Fruit fly (Drosophila melanogaster): ENCODE results near the gene odd.

The odd gene

DNA sequence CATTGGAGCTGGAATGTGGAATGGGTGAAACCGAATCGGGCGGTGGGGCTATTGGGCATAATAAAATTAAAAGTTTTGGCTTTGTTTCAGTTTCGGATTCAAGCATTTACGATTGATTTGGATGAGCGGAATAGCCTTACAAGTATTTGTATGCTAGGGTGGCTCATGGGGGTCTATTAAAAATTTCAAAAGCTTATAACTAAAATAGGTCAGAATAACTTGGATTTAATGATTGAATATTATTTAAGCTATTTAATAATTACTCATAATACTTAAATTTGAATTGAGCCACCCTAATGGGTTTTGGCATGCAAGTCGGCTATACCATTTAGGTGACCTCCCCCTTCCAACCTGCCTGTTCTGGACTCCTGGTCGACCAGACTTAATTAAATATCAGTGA is 46.9 kb downstream of the odd start:
- TF ChIP-seq brk (GFP tag; optimal IDR thresholded peaks at IDR 0.05), result no peak
- peak in 1 of 2 experiments; percentile 54 for TF ChIP-seq foxo (GFP tag; optimal IDR thresholded peaks at IDR 0.05)
- TF ChIP-seq Hnf4 (GFP tag; optimal IDR thresholded peaks at IDR 0.05), result peak; percentile 46
- TF ChIP-seq OdsH (GFP tag; optimal IDR thresholded peaks at IDR 0.05), result peak; percentile 68
- TF ChIP-seq pan (optimal IDR thresholded peaks at IDR 0.05), result no peak
- no peak for TF ChIP-seq dl (GFP tag; optimal IDR thresholded peaks at IDR 0.05; ENCODE audit: insufficient read depth in 1 of 2, partially characterized antibody in 2 of 2)
- TF ChIP-seq Abd-B (GFP tag; optimal IDR thresholded peaks at IDR 0.05), result no peak
- no peak for TF ChIP-seq sv (GFP tag; optimal IDR thresholded peaks at IDR 0.05)
- no peak for TF ChIP-seq CrebA (GFP tag; optimal IDR thresholded peaks at IDR 0.05; ENCODE audit: borderline replicate concordance)
- TF ChIP-seq N (GFP tag; optimal IDR thresholded peaks at IDR 0.05), result no peak
- no peak for TF ChIP-seq Mio (GFP tag; optimal IDR thresholded peaks at IDR 0.05)
- no peak for TF ChIP-seq sage (GFP tag; optimal IDR thresholded peaks at IDR 0.05)
- no peak for TF ChIP-seq CG32264 (GFP tag; optimal IDR thresholded peaks at IDR 0.05)
- TF ChIP-seq woc (GFP tag; optimal IDR thresholded peaks at IDR 0.05), result no peak
- TF ChIP-seq Dif (GFP tag; optimal IDR thresholded peaks at IDR 0.05; ENCODE audit: partially characterized antibody), result no peak
- no peak for TF ChIP-seq Dfd (GFP tag; optimal IDR thresholded peaks at IDR 0.05)
- no peak for TF ChIP-seq Vsx2 (GFP tag; optimal IDR thresholded peaks at IDR 0.05; ENCODE audit: partially characterized antibody)
- no peak for TF ChIP-seq tai (GFP tag; optimal IDR thresholded peaks at IDR 0.05)
- TF ChIP-seq Rel (GFP tag; optimal IDR thresholded peaks at IDR 0.05), result no peak
- TF ChIP-seq Rel (tag; optimal IDR thresholded peaks at IDR 0.05), result no peak
- no peak for TF ChIP-seq jim (GFP tag; optimal IDR thresholded peaks at IDR 0.05)
- TF ChIP-seq psq (GFP tag; optimal IDR thresholded peaks at IDR 0.05), result peak; percentile 33
- TF ChIP-seq rgr (GFP tag; optimal IDR thresholded peaks at IDR 0.05), result peak; percentile 53
- TF ChIP-seq fru (GFP tag; optimal IDR thresholded peaks at IDR 0.05), result peak; percentile 8
- TF ChIP-seq lola (GFP tag; optimal IDR thresholded peaks at IDR 0.05), result no peak
- TF ChIP-seq GATAd (GFP tag; optimal IDR thresholded peaks at IDR 0.05), result no peak
- TF ChIP-seq Hr83 (GFP tag; optimal IDR thresholded peaks at IDR 0.05; ENCODE audit: poor library complexity, severe bottlenecking), result no peak
- peak; percentile 14 for TF ChIP-seq br (GFP tag; optimal IDR thresholded peaks at IDR 0.05)
- no peak for TF ChIP-seq dmrt93B (GFP tag; optimal IDR thresholded peaks at IDR 0.05)
- no peak for TF ChIP-seq Myc (optimal IDR thresholded peaks at IDR 0.05)
- no peak for TF ChIP-seq Jra (GFP tag; optimal IDR thresholded peaks at IDR 0.05)
- TF ChIP-seq dsf (GFP tag; optimal IDR thresholded peaks at IDR 0.05; ENCODE audit: borderline replicate concordance), result no peak
- TF ChIP-seq Hr78 (GFP tag; optimal IDR thresholded peaks at IDR 0.05), result no peak
- TF ChIP-seq CG9705 (GFP tag; optimal IDR thresholded peaks at IDR 0.05), result no peak
- TF ChIP-seq HLH106 (tag; optimal IDR thresholded peaks at IDR 0.05), result peak; percentile 31
- peak; percentile 23 for TF ChIP-seq h (GFP tag; optimal IDR thresholded peaks at IDR 0.05)
- peak; percentile 5 for TF ChIP-seq ey (GFP tag; optimal IDR thresholded peaks at IDR 0.05)
- peak; percentile 49 for TF ChIP-seq Sp1 (GFP tag; optimal IDR thresholded peaks at IDR 0.05)
- no peak for TF ChIP-seq usp (GFP tag; optimal IDR thresholded peaks at IDR 0.05)

DNA sequence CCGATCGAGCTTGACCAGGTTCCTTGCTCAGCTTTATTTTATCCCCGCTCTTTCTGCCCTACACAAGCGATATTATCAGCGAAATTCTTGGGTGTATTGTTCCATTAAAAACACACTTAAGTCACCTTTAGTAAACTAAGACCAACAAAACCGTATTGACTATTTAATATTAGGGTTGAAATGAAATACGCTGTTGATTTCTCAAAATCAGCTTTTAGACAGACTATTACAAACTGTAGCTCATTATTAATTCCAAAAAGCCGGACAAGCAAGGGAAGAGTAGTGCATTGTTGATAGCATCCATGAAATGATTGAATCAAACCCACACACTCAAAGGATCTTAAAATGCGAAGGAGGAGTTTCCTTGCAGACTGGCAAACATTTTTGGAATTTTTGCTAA is 48.3 kb downstream of the odd start:
- TF ChIP-seq sv (GFP tag; optimal IDR thresholded peaks at IDR 0.05) (no peak), CrebA (GFP tag; optimal IDR thresholded peaks at IDR 0.05; ENCODE audit: borderline replicate concordance) (no peak), HLH106 (tag; optimal IDR thresholded peaks at IDR 0.05) (peak; percentile 4), woc (GFP tag; optimal IDR thresholded peaks at IDR 0.05) (peak; percentile 35), OdsH (GFP tag; optimal IDR thresholded peaks at IDR 0.05) (no peak), Myc (optimal IDR thresholded peaks at IDR 0.05) (no peak), usp (GFP tag; optimal IDR thresholded peaks at IDR 0.05) (no peak), dl (GFP tag; optimal IDR thresholded peaks at IDR 0.05; ENCODE audit: insufficient read depth in 1 of 2, partially characterized antibody in 2 of 2) (no peak), fru (GFP tag; optimal IDR thresholded peaks at IDR 0.05) (peak; percentile 34), brk (GFP tag; optimal IDR thresholded peaks at IDR 0.05) (no peak), lola (GFP tag; optimal IDR thresholded peaks at IDR 0.05) (no peak), CG32264 (GFP tag; optimal IDR thresholded peaks at IDR 0.05) (no peak), psq (GFP tag; optimal IDR thresholded peaks at IDR 0.05) (no peak), sage (GFP tag; optimal IDR thresholded peaks at IDR 0.05) (no peak), pan (optimal IDR thresholded peaks at IDR 0.05) (no peak), Jra (GFP tag; optimal IDR thresholded peaks at IDR 0.05) (no peak), dmrt93B (GFP tag; optimal IDR thresholded peaks at IDR 0.05) (no peak), CG9705 (GFP tag; optimal IDR thresholded peaks at IDR 0.05) (no peak), Abd-B (GFP tag; optimal IDR thresholded peaks at IDR 0.05) (no peak), foxo (GFP tag; optimal IDR thresholded peaks at IDR 0.05) (peak in 1 of 2 experiments; percentile 23), h (GFP tag; optimal IDR thresholded peaks at IDR 0.05) (peak; percentile 43), Hr78 (GFP tag; optimal IDR thresholded peaks at IDR 0.05) (no peak), jim (GFP tag; optimal IDR thresholded peaks at IDR 0.05) (no peak), ey (GFP tag; optimal IDR thresholded peaks at IDR 0.05) (peak; percentile 38), Mio (GFP tag; optimal IDR thresholded peaks at IDR 0.05) (no peak), Vsx2 (GFP tag; optimal IDR thresholded peaks at IDR 0.05; ENCODE audit: partially characterized antibody) (no peak)
